Worm (Caenorhabditis elegans): ENCODE measurements around the gene R13A1.10.
"Not testable (repeated sequence)": the region's sequence is repeated elsewhere in the genome, so short reads cannot be mapped to it uniquely, and the experiment has no call there.

R13A1.10 gene

ce11 chrIV:7247243-7247642, 20.3 kb upstream of the R13A1.10 start, which contains the start of gene D2024.1:
TSS of gene D2024.1 (plus strand) at chrIV:7247543.
- TF ChIP-seq ceh-24, hlh-6, fkh-6 (tag; optimal IDR thresholded peaks at IDR 0.05): not testable (repeated sequence)

DNA sequence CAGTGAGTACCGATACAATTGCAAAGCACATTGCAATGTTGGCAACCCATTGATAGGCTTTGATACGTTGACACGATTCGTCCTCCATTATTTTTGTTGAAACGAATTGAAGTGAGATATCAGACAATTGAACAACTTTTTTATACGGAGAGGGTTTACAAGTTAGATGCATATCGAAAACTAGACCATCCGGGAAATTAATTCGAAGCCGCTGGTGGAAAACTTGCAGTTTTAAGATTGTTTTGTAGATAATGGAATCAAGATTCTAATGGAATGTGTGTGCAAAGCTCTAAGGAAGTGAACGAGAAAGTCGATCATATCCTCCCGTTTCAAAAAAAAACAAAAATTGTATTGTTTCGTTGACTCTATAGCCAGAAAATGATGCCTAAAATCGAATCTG, 19.6 kb upstream of the R13A1.10 start, which contains the start of gene col-114:
col-114 (minus strand) TSS at position 101 of the 400 bp plus-strand sequence.
- TF ChIP-seq C08G9.2 (tag; optimal IDR thresholded peaks at IDR 0.05) = no peak
- TF ChIP-seq ahr-1 (tag; optimal IDR thresholded peaks at IDR 0.05) = no peak
- TF ChIP-seq ceh-2 (tag; optimal IDR thresholded peaks at IDR 0.05) = no peak
- TF ChIP-seq sox-4 (tag; optimal IDR thresholded peaks at IDR 0.05) = no peak
- TF ChIP-seq zip-5 (tag; optimal IDR thresholded peaks at IDR 0.05) = no peak
- TF ChIP-seq nhr-11 (tag; optimal IDR thresholded peaks at IDR 0.05) = no peak
- TF ChIP-seq tbx-2 (tag; optimal IDR thresholded peaks at IDR 0.05) = no peak
- no peak for TF ChIP-seq hlh-15 (tag; optimal IDR thresholded peaks at IDR 0.05)
- no peak for TF ChIP-seq eyg-1 (tag; optimal IDR thresholded peaks at IDR 0.05)
- no peak for TF ChIP-seq ets-4 (tag; optimal IDR thresholded peaks at IDR 0.05)
- no peak for TF ChIP-seq elt-4 (tag; optimal IDR thresholded peaks at IDR 0.05)
- no peak for TF ChIP-seq pha-4 (tag; optimal IDR thresholded peaks at IDR 0.05)
- TF ChIP-seq gmeb-2 (tag; optimal IDR thresholded peaks at IDR 0.05) = no peak

DNA sequence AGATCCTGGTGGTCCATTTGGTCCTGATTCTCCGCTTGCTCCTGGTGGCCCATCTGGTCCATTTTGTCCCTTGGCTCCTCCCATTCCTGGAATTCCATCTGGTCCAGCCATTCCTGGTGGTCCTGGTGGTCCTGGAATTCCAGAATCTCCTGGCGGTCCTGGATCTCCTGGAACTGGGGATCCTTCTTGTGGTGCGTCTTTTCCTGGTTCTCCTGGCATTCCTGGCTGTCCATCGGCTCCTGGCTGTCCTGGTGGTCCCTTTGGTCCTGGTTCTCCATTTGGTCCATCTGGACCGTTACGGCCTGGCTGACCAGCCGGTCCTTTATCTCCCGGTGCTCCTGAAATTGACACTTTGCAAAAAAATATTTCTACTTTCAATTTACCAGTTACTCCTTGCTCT, 18.6 kb upstream of the R13A1.10 start:
- no peak for TF ChIP-seq zip-5 (tag; optimal IDR thresholded peaks at IDR 0.05)
- TF ChIP-seq rnt-1 (tag; optimal IDR thresholded peaks at IDR 0.05) = no peak
- TF ChIP-seq sox-2 (GFP tag; IDR thresholded peaks at IDR 0.05) = no peak
- no peak for TF ChIP-seq fkh-10 (GFP tag; optimal IDR thresholded peaks at IDR 0.05)
- no peak for TF ChIP-seq dmd-4 (tag; optimal IDR thresholded peaks at IDR 0.05; ENCODE audit: borderline replicate concordance)
- no peak for TF ChIP-seq eyg-1 (tag; optimal IDR thresholded peaks at IDR 0.05)
- TF ChIP-seq hlh-15 (tag; optimal IDR thresholded peaks at IDR 0.05) = no peak
- no peak for TF ChIP-seq tbx-7 (tag; optimal IDR thresholded peaks at IDR 0.05)
- TF ChIP-seq hlh-30 (tag; optimal IDR thresholded peaks at IDR 0.05; ENCODE audit: insufficient read depth) = no peak
- no peak for TF ChIP-seq nfya-1 (tag; optimal IDR thresholded peaks at IDR 0.05)
- TF ChIP-seq hlh-13 (GFP tag; optimal IDR thresholded peaks at IDR 0.05) = no peak
- TF ChIP-seq npax-4 (tag; optimal IDR thresholded peaks at IDR 0.05) = no peak
- TF ChIP-seq hlh-6 (tag; optimal IDR thresholded peaks at IDR 0.05) = no peak
- no peak for TF ChIP-seq pqm-1 (tag; optimal IDR thresholded peaks at IDR 0.05)
- no peak for TF ChIP-seq T23F11.4 (GFP tag; optimal IDR thresholded peaks at IDR 0.05)
- no peak for TF ChIP-seq pha-2 (tag; optimal IDR thresholded peaks at IDR 0.05)
- TF ChIP-seq elt-2 (tag; optimal IDR thresholded peaks at IDR 0.05) = no peak
- no peak for TF ChIP-seq mec-3 (tag; optimal IDR thresholded peaks at IDR 0.05; ENCODE audit: borderline replicate concordance)
- no peak for TF ChIP-seq ceh-19 (GFP tag; optimal IDR thresholded peaks at IDR 0.05)

ce11 chrIV:7243913-7244312, 16.9 kb upstream of the R13A1.10 start, which contains the start of gene afmd-1:
TSS of gene afmd-1 (plus strand) at chrIV:7244228.
- no peak for TF ChIP-seq pat-9 (tag; optimal IDR thresholded peaks at IDR 0.05)
- no peak for TF ChIP-seq fax-1 (tag; optimal IDR thresholded peaks at IDR 0.05)
- no peak for TF ChIP-seq sdc-2 (tag; optimal IDR thresholded peaks at IDR 0.05)

DNA sequence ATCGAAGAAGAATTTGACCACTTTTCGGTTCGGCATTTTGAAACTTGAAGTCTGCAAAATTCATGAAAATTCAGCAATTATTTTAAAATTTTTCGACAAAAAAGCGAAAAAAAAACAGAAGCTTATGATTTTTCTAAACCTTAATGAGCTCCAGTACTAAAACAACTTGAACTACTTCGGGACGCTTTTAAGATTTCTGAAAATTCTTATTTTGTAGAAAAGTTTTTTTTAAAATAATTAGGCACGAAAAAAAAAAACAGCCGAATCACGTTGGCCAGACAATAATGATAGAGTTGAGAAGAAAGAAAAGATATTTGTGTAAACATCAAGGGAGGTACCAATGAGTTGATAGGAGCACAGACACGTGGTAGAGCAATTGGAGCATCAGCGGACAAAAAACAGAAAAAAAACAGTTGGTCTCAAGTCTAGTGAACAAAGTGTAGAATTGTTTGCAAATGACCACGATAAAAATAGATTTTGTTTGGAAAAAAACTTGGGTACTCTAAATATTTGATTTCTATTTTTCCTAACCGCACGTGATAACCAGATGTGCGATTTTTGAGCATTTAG, 15.3 kb upstream of the R13A1.10 start, which contains the start of gene gstk-2:
gstk-2 (minus strand) TSS at position 51 of the 570 bp plus-strand sequence.
- TF ChIP-seq T23F11.4 (GFP tag; optimal IDR thresholded peaks at IDR 0.05) (no peak), mec-3 (tag; optimal IDR thresholded peaks at IDR 0.05; ENCODE audit: borderline replicate concordance) (no peak), ceh-9 (tag; optimal IDR thresholded peaks at IDR 0.05) (no peak), sox-2 (GFP tag; IDR thresholded peaks at IDR 0.05) (no peak), syd-9 (tag; optimal IDR thresholded peaks at IDR 0.05) (no peak), lin-11 (tag; optimal IDR thresholded peaks at IDR 0.05) (no peak), ets-4 (tag; optimal IDR thresholded peaks at IDR 0.05) (no peak), madf-2 (tag; optimal IDR thresholded peaks at IDR 0.05) (no peak), rnt-1 (tag; optimal IDR thresholded peaks at IDR 0.05) (no peak), dve-1 (tag; optimal IDR thresholded peaks at IDR 0.05) (no peak), tbx-7 (tag; optimal IDR thresholded peaks at IDR 0.05) (no peak), F13H6.1 (tag; optimal IDR thresholded peaks at IDR 0.05) (no peak), ceh-48 (tag; optimal IDR thresholded peaks at IDR 0.05) (no peak)
